Fruit fly (Drosophila melanogaster): ENCODE results near the gene CG7497.
A peak's percentile ranks its signal among the peaks of the same experiment; 100 is the strongest.

The CG7497 gene

dm6 chr3L:17633142-17633541, at the start of gene CG7497:
TSS of gene CG7497 (plus strand) at chr3L:17633449.
- TF ChIP-seq Sin3A (optimal IDR thresholded peaks at IDR 0.05) (no peak), h (optimal IDR thresholded peaks at IDR 0.05) (no peak), insv (optimal IDR thresholded peaks at IDR 0.05) (no peak), psq (optimal IDR thresholded peaks at IDR 0.05) (no peak), Myc (optimal IDR thresholded peaks at IDR 0.05) (no peak)

- TF ChIP-seq insv (optimal IDR thresholded peaks at IDR 0.05) (no peak), Sin3A (optimal IDR thresholded peaks at IDR 0.05) (no peak), h (optimal IDR thresholded peaks at IDR 0.05) (no peak), Myc (optimal IDR thresholded peaks at IDR 0.05) (no peak), psq (optimal IDR thresholded peaks at IDR 0.05) (no peak), ttk (optimal IDR thresholded peaks at IDR 0.05) (no peak)
Observed at dm6 chr3L:17584718-17585117, 48.5 kb upstream of the CG7497 start.

dm6 chr3L:17586370-17587048, 46.7 kb upstream of the CG7497 start:
- no peak for TF ChIP-seq Sin3A (optimal IDR thresholded peaks at IDR 0.05)
- no peak for TF ChIP-seq Myc (optimal IDR thresholded peaks at IDR 0.05)
- TF ChIP-seq ttk (optimal IDR thresholded peaks at IDR 0.05): no peak

DNA sequence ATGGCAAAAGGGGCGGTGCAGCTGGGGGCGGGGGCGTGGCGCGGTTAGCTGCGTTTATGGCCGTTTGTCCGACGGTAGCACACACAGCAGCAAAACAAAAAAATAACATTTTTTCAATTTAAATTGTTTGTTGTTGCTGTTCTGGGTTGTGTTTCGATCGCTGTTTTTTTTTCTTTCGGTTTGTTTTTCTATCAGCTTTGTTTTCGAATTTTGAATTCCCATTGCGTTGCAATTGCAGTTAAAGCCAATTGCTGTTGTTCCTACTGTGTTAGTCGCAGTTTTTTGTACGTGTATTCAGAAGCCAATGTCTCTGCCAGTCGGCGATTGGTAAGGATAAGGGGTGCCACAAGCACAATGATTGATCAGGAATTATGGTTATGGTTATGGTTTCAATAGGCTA, 46.0 kb upstream of the CG7497 start:
- TF ChIP-seq ttk (optimal IDR thresholded peaks at IDR 0.05) (no peak), insv (optimal IDR thresholded peaks at IDR 0.05) (no peak), h (optimal IDR thresholded peaks at IDR 0.05) (no peak)

dm6 chr3L:17587897-17588296, 45.4 kb upstream of the CG7497 start:
- TF ChIP-seq insv (optimal IDR thresholded peaks at IDR 0.05) (no peak), Sin3A (optimal IDR thresholded peaks at IDR 0.05) (no peak), psq (optimal IDR thresholded peaks at IDR 0.05) (no peak), h (optimal IDR thresholded peaks at IDR 0.05) (no peak), ttk (optimal IDR thresholded peaks at IDR 0.05) (no peak), Myc (optimal IDR thresholded peaks at IDR 0.05) (no peak)

DNA sequence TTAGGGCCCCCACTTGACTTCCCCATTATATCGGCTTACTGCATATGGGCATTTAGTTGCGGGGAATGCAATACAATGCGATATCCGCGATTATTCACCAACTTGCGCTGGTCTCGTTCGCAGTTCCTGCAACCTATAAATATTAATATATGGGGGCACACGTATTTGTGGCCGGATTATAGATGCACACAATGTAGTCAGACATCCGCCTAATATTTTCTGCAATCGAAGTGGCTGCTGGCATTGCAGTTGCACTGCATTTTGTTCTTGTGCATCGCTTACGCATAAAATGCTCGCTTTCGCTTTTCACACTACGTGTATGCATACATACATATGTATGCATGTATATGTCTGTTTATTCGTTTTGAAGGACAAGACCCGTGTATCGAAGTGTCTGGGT, 44.6 kb upstream of the CG7497 start:
- TF ChIP-seq h (optimal IDR thresholded peaks at IDR 0.05): no peak
- TF ChIP-seq ttk (optimal IDR thresholded peaks at IDR 0.05): no peak

DNA sequence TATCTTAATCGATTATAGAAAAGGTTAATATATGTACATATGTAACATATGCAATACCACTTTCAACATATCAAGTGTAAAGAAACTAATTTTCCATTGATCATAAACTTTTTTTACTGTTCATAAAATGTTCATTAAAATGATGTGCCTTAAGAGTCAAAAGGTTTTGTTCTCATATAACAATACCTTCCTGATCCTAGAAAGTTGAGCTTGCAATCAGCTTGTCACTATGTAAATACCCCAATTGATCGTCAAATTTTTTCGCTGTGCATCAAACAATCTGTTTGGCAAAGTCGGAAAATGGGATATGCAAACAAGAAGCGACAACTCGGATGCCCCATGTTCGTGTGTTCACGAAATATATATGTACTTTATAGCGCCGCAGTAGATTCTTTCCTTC, 43.2 kb upstream of the CG7497 start:
- TF ChIP-seq Sin3A (optimal IDR thresholded peaks at IDR 0.05): no peak
- TF ChIP-seq ttk (optimal IDR thresholded peaks at IDR 0.05): no peak
- TF ChIP-seq insv (optimal IDR thresholded peaks at IDR 0.05): no peak
- no peak for TF ChIP-seq psq (optimal IDR thresholded peaks at IDR 0.05)
- TF ChIP-seq Myc (optimal IDR thresholded peaks at IDR 0.05): no peak
- no peak for TF ChIP-seq h (optimal IDR thresholded peaks at IDR 0.05)

DNA sequence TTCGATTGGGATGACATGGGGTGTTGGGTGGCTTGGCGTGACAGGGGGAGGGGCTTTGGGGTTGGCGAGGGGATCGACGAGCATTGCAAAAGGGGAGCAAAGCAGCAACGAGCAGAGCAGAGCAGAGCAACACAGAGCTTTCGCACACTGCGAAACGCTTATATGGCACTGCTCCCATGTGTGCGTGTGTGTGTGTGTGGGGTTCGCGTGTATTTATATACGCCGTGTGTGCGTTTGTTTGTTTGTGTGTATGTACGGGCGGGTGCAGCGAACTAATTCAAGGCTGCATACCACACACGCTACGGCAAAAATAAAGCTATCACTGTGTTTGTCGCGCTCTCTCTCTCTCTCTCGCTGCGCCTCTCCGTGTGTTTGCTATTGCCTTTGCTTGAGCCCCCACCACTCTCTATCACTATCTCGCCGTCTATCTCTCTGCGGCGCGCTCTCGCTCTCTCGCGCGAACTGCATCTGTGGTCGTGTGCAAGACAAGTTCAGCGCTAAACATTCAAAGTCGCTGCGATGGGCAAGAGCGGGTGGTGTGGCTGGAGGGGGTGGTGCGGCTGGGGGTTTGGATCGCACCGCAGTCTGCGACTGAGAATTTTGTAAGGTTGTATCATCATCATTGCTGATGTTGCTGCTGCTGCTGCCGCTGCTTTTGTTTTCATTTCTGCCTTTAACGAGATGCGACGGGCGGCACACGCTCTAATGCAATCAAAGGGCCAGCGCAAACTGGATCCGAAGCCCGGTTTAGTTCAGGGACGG, 42.6 kb upstream of the CG7497 start:
- peak; percentile 16 for TF ChIP-seq insv (optimal IDR thresholded peaks at IDR 0.05)
- no peak for TF ChIP-seq h (optimal IDR thresholded peaks at IDR 0.05)
- no peak for TF ChIP-seq Sin3A (optimal IDR thresholded peaks at IDR 0.05)

DNA sequence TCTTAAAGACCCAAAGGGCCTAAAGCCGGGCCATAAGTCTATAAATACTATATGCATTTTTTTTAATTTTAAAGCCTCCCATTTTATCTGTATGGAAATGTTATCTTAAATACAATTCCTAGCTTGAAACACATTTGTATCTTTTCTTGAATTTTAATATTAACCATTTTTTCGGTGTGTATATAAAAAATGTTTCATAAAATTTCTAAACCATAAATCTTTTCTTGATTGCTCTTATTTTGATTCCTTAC, 42.1 kb upstream of the CG7497 start:
- TF ChIP-seq ttk (optimal IDR thresholded peaks at IDR 0.05) (no peak), insv (optimal IDR thresholded peaks at IDR 0.05) (no peak), psq (optimal IDR thresholded peaks at IDR 0.05) (no peak), Sin3A (optimal IDR thresholded peaks at IDR 0.05) (no peak), h (optimal IDR thresholded peaks at IDR 0.05) (no peak), Myc (optimal IDR thresholded peaks at IDR 0.05) (no peak)

- no peak for TF ChIP-seq ttk (optimal IDR thresholded peaks at IDR 0.05)
- TF ChIP-seq insv (optimal IDR thresholded peaks at IDR 0.05): no peak
Observed at dm6 chr3L:17593174-17593573, 40.1 kb upstream of the CG7497 start.

DNA sequence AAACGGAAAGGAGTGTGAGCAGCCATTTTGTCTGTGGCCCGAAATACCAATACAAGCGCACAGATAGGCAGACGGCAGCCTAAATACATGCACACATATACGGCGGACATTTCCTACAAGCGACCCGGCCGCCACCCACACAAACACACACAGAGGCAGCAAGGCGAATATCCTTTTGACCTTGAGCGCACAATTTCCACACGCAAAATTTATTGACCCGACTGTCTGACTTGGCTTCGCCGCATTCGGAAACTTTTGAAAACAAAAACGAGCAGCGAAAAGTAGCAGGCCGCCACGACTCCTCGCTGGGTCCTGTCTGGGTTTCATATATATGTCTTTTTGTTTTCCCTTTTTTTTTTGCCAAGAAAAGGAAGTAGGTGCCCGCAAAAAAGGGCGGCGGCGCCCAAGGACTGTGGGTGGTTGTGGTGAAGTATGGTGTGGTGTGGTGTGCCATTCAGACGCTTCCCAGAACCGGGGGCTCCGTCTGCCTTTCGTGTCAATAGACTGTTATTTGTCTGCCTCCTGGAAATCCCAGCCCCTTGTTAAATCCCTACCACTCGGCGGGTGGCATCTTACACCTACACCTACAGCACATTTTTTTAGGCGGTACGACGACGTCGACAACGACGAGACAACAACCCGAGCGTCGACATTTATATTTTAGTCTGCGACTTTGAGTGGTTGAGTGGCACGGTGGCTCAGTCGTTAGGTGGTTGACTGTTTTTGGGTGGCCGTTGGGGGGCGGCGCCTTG, 37.3 kb upstream of the CG7497 start:
- TF ChIP-seq ttk (optimal IDR thresholded peaks at IDR 0.05) (no peak), h (optimal IDR thresholded peaks at IDR 0.05) (no peak), Sin3A (optimal IDR thresholded peaks at IDR 0.05) (no peak), psq (optimal IDR thresholded peaks at IDR 0.05) (no peak), insv (optimal IDR thresholded peaks at IDR 0.05) (no peak)

dm6 chr3L:17596897-17597296, 36.4 kb upstream of the CG7497 start:
- TF ChIP-seq Sin3A (optimal IDR thresholded peaks at IDR 0.05) (no peak), psq (optimal IDR thresholded peaks at IDR 0.05) (no peak), h (optimal IDR thresholded peaks at IDR 0.05) (no peak), Myc (optimal IDR thresholded peaks at IDR 0.05) (no peak), insv (optimal IDR thresholded peaks at IDR 0.05) (no peak), ttk (optimal IDR thresholded peaks at IDR 0.05) (no peak)
